Worm (Caenorhabditis elegans): ENCODE measurements around the gene F28F9.2.

DNA sequence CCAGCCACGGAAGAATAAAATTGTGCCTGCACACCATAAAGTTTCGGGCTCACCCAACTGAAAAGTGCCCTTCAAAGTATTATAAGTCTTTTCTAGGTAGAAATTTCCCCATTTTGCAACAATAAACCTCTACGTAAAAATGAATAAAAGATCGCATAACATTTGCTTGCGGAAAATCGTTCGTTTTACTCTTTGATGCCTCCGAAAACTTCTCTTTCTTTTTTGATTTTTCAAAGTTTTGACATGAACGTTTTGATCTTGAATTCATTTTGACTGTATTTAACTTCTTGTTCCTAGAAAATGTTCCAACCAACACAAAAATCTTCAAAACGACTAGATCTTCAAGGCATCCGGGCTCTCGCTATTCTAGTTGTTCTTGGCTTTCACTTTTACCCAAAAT lies 49.4 kb downstream of the F28F9.2 start, which contains the start of gene oac-21:
- TF ChIP-seq ZK546.5 (tag; optimal IDR thresholded peaks at IDR 0.05) (no peak), ztf-11 (tag; optimal IDR thresholded peaks at IDR 0.05) (no peak), lin-11 (tag; optimal IDR thresholded peaks at IDR 0.05) (no peak), skn-1 (tag; optimal IDR thresholded peaks at IDR 0.05) (no peak), elt-1 (tag; optimal IDR thresholded peaks at IDR 0.05) (no peak), nhr-11 (tag; optimal IDR thresholded peaks at IDR 0.05) (no peak), ceh-82 (tag; optimal IDR thresholded peaks at IDR 0.05) (no peak), ztf-4 (tag; optimal IDR thresholded peaks at IDR 0.05) (no peak), nhr-129 (tag; optimal IDR thresholded peaks at IDR 0.05) (no peak), blmp-1 (tag; optimal IDR thresholded peaks at IDR 0.05; ENCODE audit: insufficient read depth) (no peak), nhr-23 (tag; optimal IDR thresholded peaks at IDR 0.05) (no peak), unc-55 (GFP tag; optimal IDR thresholded peaks at IDR 0.05) (no peak)
